Worm (Caenorhabditis elegans) whole organism, young adult: ENCODE data around the gene igdb-3.

ENCODE experiments used
- ZK185.1 ChIP-seq: sonication (generic microtip); optimal IDR thresholded peaks from 2 replicates; lab custom pipeline; 2016; ENCODE audit warnings: mild to moderate bottlenecking, missing genetic modification characterization, missing compliant biosample characterization; ENCODE audit not compliant: poor library complexity, severe bottlenecking
- die-1 ChIP-seq: sonication (generic microtip); optimal IDR thresholded peaks from 2 replicates; lab custom pipeline; 2016; ENCODE audit warnings: missing genotype, mild to moderate bottlenecking, missing genetic modification characterization, missing compliant biosample characterization
- dpl-1 ChIP-seq: fragments of 150-350 bp; optimal IDR thresholded peaks from 2 replicates; lab custom pipeline; 2014; ENCODE audit warnings: missing biosample characterization, missing genetic modification reagents, missing genetic modification characterization
- lin-26 ChIP-seq: fragments of 200-800 bp; sonication (Bioruptor generic); IDR thresholded peaks from 2 replicates; pipeline ENCODE4 v1.3.6; 2022; ENCODE audit warnings: missing genetic modification reagents, missing genetic modification characterization, missing compliant biosample characterization
- lin-54 ChIP-seq: fragments of 200-800 bp; sonication (Bioruptor generic); optimal IDR thresholded peaks from 2 replicates; lab custom pipeline; 2018; ENCODE audit warnings: mild to moderate bottlenecking, missing genetic modification characterization, missing compliant biosample characterization
- madf-6 ChIP-seq: fragments of 200-800 bp; sonication (Bioruptor generic); IDR thresholded peaks from 2 replicates; pipeline ENCODE4 v1.3.6; 2022; ENCODE audit warnings: missing genetic modification reagents, missing genetic modification characterization, missing compliant biosample characterization
- nhr-120 ChIP-seq: fragments of 200-800 bp; sonication (Bioruptor generic); IDR thresholded peaks from 2 replicates; pipeline ENCODE4 v1.3.6; 2022; ENCODE audit warnings: missing genetic modification characterization, missing compliant biosample characterization
- ztf-22 ChIP-seq: fragments of 200-800 bp; sonication (Bioruptor generic); optimal IDR thresholded peaks from 2 replicates; lab custom pipeline; 2018; ENCODE audit warnings: mild to moderate bottlenecking, missing genetic modification characterization, moderate library complexity, missing compliant biosample characterization

DNA sequence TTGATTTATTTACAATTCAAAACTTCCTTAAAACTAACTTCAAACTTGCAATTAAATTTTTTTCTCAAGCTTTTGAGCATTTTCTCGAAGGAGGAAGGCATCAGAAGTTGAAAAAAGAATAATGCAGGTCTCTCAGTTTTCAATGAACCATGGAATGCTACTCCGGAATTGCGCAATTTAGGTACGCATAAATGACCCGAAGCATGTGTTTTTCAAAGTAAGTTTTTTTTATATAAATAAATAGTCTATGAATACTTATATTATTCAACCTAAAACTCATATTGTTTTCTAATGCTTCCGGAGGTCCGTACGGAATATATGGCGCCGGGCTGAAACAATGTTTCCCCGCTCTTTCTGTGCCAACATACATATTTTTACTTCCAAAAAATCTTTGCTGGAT, 48.4 kb downstream of the igdb-3 start, which contains the start of gene K10C2.2:
- TF ChIP-seq ztf-22 (GFP tag; lab: Kevin White, UChicago) (no peak), nhr-120 (GFP tag; lab: Robert Waterston, UW) (no peak), ZK185.1 (no peak), lin-54 (GFP tag; lab: Kevin White, UChicago) (no peak), die-1 (tag; lab: Kevin White, UChicago) (no peak), madf-6 (GFP tag; lab: Robert Waterston, UW) (no peak), dpl-1 (GFP tag; lab: Kevin White, UChicago) (no peak), lin-26 (GFP tag; lab: Robert Waterston, UW) (no peak)
